Worm (Caenorhabditis elegans) whole organism, mixed stage, embryonic: ENCODE measurements around the gene C47E8.9.

Experiments
- ceh-39 ChIP-seq: fragments of 150-350 bp; optimal IDR thresholded peaks from 2 replicates; lab custom pipeline; 2014; ENCODE audit warnings: missing biosample characterization, missing genetic modification characterization
- ces-1 ChIP-seq: fragments of 150-350 bp; optimal IDR thresholded peaks from 2 replicates; lab custom pipeline; 2014; ENCODE audit warnings: missing biosample characterization, missing genetic modification reagents, missing genetic modification characterization
- drap-1 ChIP-seq: fragments of 200-800 bp; sonication (Bioruptor generic); optimal IDR thresholded peaks from 3 replicates; lab custom pipeline; 2018; ENCODE audit warnings: mild to moderate bottlenecking, missing genetic modification characterization, missing compliant biosample characterization
- elt-1 ChIP-seq: sonication (generic microtip); optimal IDR thresholded peaks from 2 replicates; lab custom pipeline; 2017; ENCODE audit warnings: missing genetic modification characterization, mild to moderate bottlenecking, missing compliant biosample characterization, antibody characterized with exemption, moderate library complexity, borderline replicate concordance; ENCODE audit not compliant: insufficient read depth
- lin-13 ChIP-seq: fragments of 150-350 bp; optimal IDR thresholded peaks from 2 replicates; lab custom pipeline; 2014; ENCODE audit warnings: missing biosample characterization, missing genetic modification characterization
- lsy-2 ChIP-seq: fragments of 150-350 bp; optimal IDR thresholded peaks from 2 replicates; lab custom pipeline; 2014; ENCODE audit warnings: missing biosample characterization, missing genetic modification characterization
- mab-5 ChIP-seq: fragments of 150-350 bp; optimal IDR thresholded peaks from 2 replicates; lab custom pipeline; 2014; ENCODE audit warnings: missing biosample characterization, missing genetic modification characterization
- nhr-237 ChIP-seq: fragments of 150-350 bp; optimal IDR thresholded peaks from 2 replicates; lab custom pipeline; 2014; ENCODE audit warnings: missing biosample characterization, missing genetic modification characterization
- nhr-76 ChIP-seq: sonication (generic microtip); optimal IDR thresholded peaks from 2 replicates; lab custom pipeline; 2017; ENCODE audit warnings: missing biosample characterization, missing genetic modification characterization
- snpc-4 ChIP-seq: fragments of 150-350 bp; optimal IDR thresholded peaks from 2 replicates; lab custom pipeline; 2014; ENCODE audit warnings: missing biosample characterization, missing genetic modification characterization
- tbx-8 ChIP-seq: fragments of 200-800 bp; sonication (Bioruptor generic); optimal IDR thresholded peaks from 2 replicates; lab custom pipeline; 2018; ENCODE audit warnings: mild to moderate bottlenecking, missing genetic modification characterization, moderate library complexity, missing compliant biosample characterization
- unc-62 ChIP-seq: fragments of 150-350 bp; optimal IDR thresholded peaks from 2 replicates; lab custom pipeline; 2014; ENCODE audit warnings: missing biosample characterization, missing genetic modification reagents, missing genetic modification characterization
- zip-8 ChIP-seq: fragments of 150-350 bp; optimal IDR thresholded peaks from 2 replicates; lab custom pipeline; 2014; ENCODE audit warnings: missing biosample characterization, missing genetic modification characterization

- TF ChIP-seq ces-1 (GFP tag; lab: Kevin White, UChicago): no peak
- no peak for TF ChIP-seq nhr-237
- TF ChIP-seq zip-8: no peak
- TF ChIP-seq drap-1: no peak
- TF ChIP-seq elt-1 (tag; lab: Kevin White, UChicago): no peak
- TF ChIP-seq tbx-8 (GFP tag; lab: Kevin White, UChicago): no peak
- no peak for TF ChIP-seq lin-13 (tag; lab: Kevin White, UChicago)
- TF ChIP-seq nhr-76: no peak
- no peak for TF ChIP-seq lsy-2 (tag; lab: Kevin White, UChicago)
- no peak for TF ChIP-seq mab-5 (tag; lab: Kevin White, UChicago)
- no peak for TF ChIP-seq snpc-4
- TF ChIP-seq ceh-39 (tag; lab: Kevin White, UChicago): no peak
- TF ChIP-seq unc-62: no peak
Observed at ce11 chrV:14683926-14684325, 20.8 kb downstream of the C47E8.9 start.
